Worm (Caenorhabditis elegans): Measurements from ENCODE around the gene F16B4.7.

F16B4.7 gene

ce11 chrV:1566776-1567175, 18.7 kb upstream of the F16B4.7 start, which contains the start of gene cdc-25.2:
TSS of gene cdc-25.2 (plus strand) at chrV:1567076.
- no peak for TF ChIP-seq F49E8.2 (tag; optimal IDR thresholded peaks at IDR 0.05; ENCODE audit: insufficient read depth)
- no peak for TF ChIP-seq F22D6.2 (tag; optimal IDR thresholded peaks at IDR 0.05)
- TF ChIP-seq him-1 (tag; optimal IDR thresholded peaks at IDR 0.05): no peak
- no peak for TF ChIP-seq ztf-3 (GFP tag; optimal IDR thresholded peaks at IDR 0.05)
- TF ChIP-seq lin-35 (GFP tag; optimal IDR thresholded peaks at IDR 0.05): no peak
- no peak for TF ChIP-seq mcd-1 (GFP tag; IDR thresholded peaks at IDR 0.05)

ce11 chrV:1569750-1570419, 15.6 kb upstream of the F16B4.7 start:
- TF ChIP-seq lag-1 (GFP tag; IDR thresholded peaks at IDR 0.05): no peak
- no peak for TF ChIP-seq F55B11.4 (tag; optimal IDR thresholded peaks at IDR 0.05; ENCODE audit: borderline replicate concordance, insufficient read depth)
- TF ChIP-seq repo-1 (tag; optimal IDR thresholded peaks at IDR 0.05): no peak
- TF ChIP-seq Y95B8A.8 (GFP tag; IDR thresholded peaks at IDR 0.05): no peak
- no peak for TF ChIP-seq F22D6.2 (tag; optimal IDR thresholded peaks at IDR 0.05)

ce11 chrV:1570679-1571078, 14.8 kb upstream of the F16B4.7 start:
- TF ChIP-seq attf-3 (GFP tag; conservative IDR thresholded peaks at IDR 0.05) (no peak), nfya-1 (tag; optimal IDR thresholded peaks at IDR 0.05; ENCODE audit: borderline replicate concordance, insufficient read depth) (no peak), repo-1 (tag; optimal IDR thresholded peaks at IDR 0.05) (no peak), nfya-2 (GFP tag; IDR thresholded peaks at IDR 0.05) (no peak), tbx-9 (tag; optimal IDR thresholded peaks at IDR 0.05; ENCODE audit: borderline replicate concordance) (no peak), mxl-1 (tag; optimal IDR thresholded peaks at IDR 0.05) (no peak), lin-54 (GFP tag; optimal IDR thresholded peaks at IDR 0.05) (no peak), snpc-3.4 (tag; optimal IDR thresholded peaks at IDR 0.05) (no peak), rpc-1 (optimal IDR thresholded peaks at IDR 0.05) (no peak), rpc-1 (tag; optimal IDR thresholded peaks at IDR 0.05) (no peak), hsf-1 (GFP tag; IDR thresholded peaks at IDR 0.05) (no peak), ztf-22 (GFP tag; optimal IDR thresholded peaks at IDR 0.05) (no peak), K12H6.12 (tag; optimal IDR thresholded peaks at IDR 0.05) (no peak), K11D2.4 (GFP tag; IDR thresholded peaks at IDR 0.05) (no peak), snpc-1.1 (tag; optimal IDR thresholded peaks at IDR 0.05; ENCODE audit: insufficient read depth) (no peak), cebp-1 (GFP tag; IDR thresholded peaks at IDR 0.05) (no peak), cebp-1 (tag; optimal IDR thresholded peaks at IDR 0.05) (no peak), ccch-3 (GFP tag; optimal IDR thresholded peaks at IDR 0.05) (no peak), efl-1 (GFP tag; optimal IDR thresholded peaks at IDR 0.05) (no peak)

- TF ChIP-seq F52B5.7 (tag; optimal IDR thresholded peaks at IDR 0.05): no peak
- no peak for TF ChIP-seq egrh-3 (GFP tag; IDR thresholded peaks at IDR 0.05)
- TF ChIP-seq cebp-1 (GFP tag; IDR thresholded peaks at IDR 0.05): no peak
- TF ChIP-seq cebp-1 (tag; optimal IDR thresholded peaks at IDR 0.05): no peak
- no peak for TF ChIP-seq F22D6.2 (tag; optimal IDR thresholded peaks at IDR 0.05)
- no peak for TF ChIP-seq F23B12.7 (tag; optimal IDR thresholded peaks at IDR 0.05; ENCODE audit: insufficient read depth)
- TF ChIP-seq dox-1 (GFP tag; IDR thresholded peaks at IDR 0.05): no peak
- TF ChIP-seq snpc-3.4 (tag; optimal IDR thresholded peaks at IDR 0.05): no peak
- TF ChIP-seq mes-4 (tag; optimal IDR thresholded peaks at IDR 0.05): no peak
- no peak for TF ChIP-seq ztf-22 (GFP tag; optimal IDR thresholded peaks at IDR 0.05)
- no peak for TF ChIP-seq B0019.2 (GFP tag; conservative IDR thresholded peaks at IDR 0.05)
- TF ChIP-seq tbp1 (GFP tag; optimal IDR thresholded peaks at IDR 0.05): no peak
- no peak for TF ChIP-seq T26A5.8 (tag; optimal IDR thresholded peaks at IDR 0.05)
These were observed 12.9 kb upstream of the F16B4.7 start for ce11 chrV:1572585-1572984.

Data from whole organism, young adult.